Worm (Caenorhabditis elegans): ENCODE data around the gene srh-132.

- TF ChIP-seq klf-2 (GFP tag; conservative IDR thresholded peaks at IDR 0.05): no peak
- TF ChIP-seq T22C8.4 (GFP tag; IDR thresholded peaks at IDR 0.05): no peak
- TF ChIP-seq cog-1 (tag; optimal IDR thresholded peaks at IDR 0.05): no peak
- no peak for TF ChIP-seq med-1 (GFP tag; optimal IDR thresholded peaks at IDR 0.05; ENCODE audit: insufficient read depth)
- TF ChIP-seq ref-1 (GFP tag; conservative IDR thresholded peaks at IDR 0.05): no peak
- no peak for TF ChIP-seq tab-1 (GFP tag; IDR thresholded peaks at IDR 0.05)
- no peak for TF ChIP-seq ztf-29 (GFP tag; IDR thresholded peaks at IDR 0.05)
- TF ChIP-seq flt-1 (GFP tag; IDR thresholded peaks at IDR 0.05): no peak
- no peak for TF ChIP-seq ztf-23 (GFP tag; IDR thresholded peaks at IDR 0.05)
These were observed 30.1 kb upstream of the srh-132 start, which contains the start of gene Y20C6A.4 for ce11 chrV:17379932-17380331.
